Fruit fly (Drosophila melanogaster) whole organism, embryonic: Measurements from ENCODE around the gene CG31974.

Experiments used
- Ada2b ChIP-seq: fragments of 200-800 bp; sonication (Bioruptor generic); IDR thresholded peaks from 2 replicates; pipeline ENCODE4 v1.3.6; 2022; ENCODE audit warnings: missing biosample characterization, missing genetic modification characterization
- Asciz ChIP-seq: fragments of 200-800 bp; sonication (Bioruptor generic); optimal IDR thresholded peaks from 2 replicates; lab custom pipeline; 2017; ENCODE audit warnings: missing biosample characterization, mild to moderate bottlenecking, missing genetic modification characterization, missing genetic modification reagents
- B-H2 ChIP-seq: fragments of 200-800 bp; sonication (Bioruptor generic); optimal IDR thresholded peaks from 2 replicates; lab custom pipeline; 2018; ENCODE audit warnings: missing biosample characterization, mild to moderate bottlenecking, missing genetic modification characterization
- CG11723 ChIP-seq: fragments of 200-800 bp; sonication (Bioruptor generic); optimal IDR thresholded peaks from 2 replicates; lab custom pipeline; 2017; ENCODE audit warnings: missing biosample characterization, mild to moderate bottlenecking, missing genetic modification characterization
- CG12769 ChIP-seq: fragments of 200-800 bp; sonication (Bioruptor generic); optimal IDR thresholded peaks from 2 replicates; lab custom pipeline; 2019; ENCODE audit warnings: missing biosample characterization, mild to moderate bottlenecking, missing genetic modification characterization, moderate library complexity
- CG13287 ChIP-seq: fragments of 200-800 bp; sonication (Bioruptor generic); IDR thresholded peaks from 2 replicates; pipeline ENCODE4 v1.3.6; 2022; ENCODE audit warnings: missing biosample characterization, missing genetic modification characterization; ENCODE audit not compliant: partially characterized antibody
- CG13894 ChIP-seq: fragments of 200-800 bp; sonication (Bioruptor generic); optimal IDR thresholded peaks from 3 replicates; lab custom pipeline; 2018; ENCODE audit warnings: missing biosample characterization, mild to moderate bottlenecking, missing genetic modification characterization, moderate library complexity
- CG17568 ChIP-seq: fragments of 200-800 bp; sonication (Bioruptor generic); optimal IDR thresholded peaks from 2 replicates; lab custom pipeline; 2018; ENCODE audit warnings: missing biosample characterization, mild to moderate bottlenecking, missing genetic modification characterization, moderate library complexity
- CG2199 ChIP-seq: fragments of 200-800 bp; sonication (Bioruptor generic); IDR thresholded peaks from 3 replicates; pipeline ENCODE4 v1.3.6; 2022; ENCODE audit warnings: missing biosample characterization, missing genetic modification characterization
- CG31224 ChIP-seq: fragments of 200-800 bp; sonication (Bioruptor generic); IDR thresholded peaks from 2 replicates; pipeline ENCODE4 v1.3.6; 2022; ENCODE audit warnings: missing biosample characterization, missing genetic modification characterization
- CG33213 ChIP-seq: fragments of 200-800 bp; sonication (Bioruptor generic); optimal IDR thresholded peaks from 3 replicates; lab custom pipeline; 2016; ENCODE audit warnings: missing biosample characterization, missing genetic modification characterization
- CG4328 ChIP-seq: fragments of 200-800 bp; sonication (Bioruptor generic); optimal IDR thresholded peaks from 3 replicates; lab custom pipeline; 2017; ENCODE audit warnings: missing biosample characterization, missing genetic modification reagents, missing genetic modification characterization
- CG4854 ChIP-seq: fragments of 200-800 bp; sonication (Bioruptor generic); optimal IDR thresholded peaks from 2 replicates; lab custom pipeline; 2016; ENCODE audit warnings: missing biosample characterization, missing genetic modification characterization, inconsistent platforms
- CG5245 ChIP-seq: fragments of 200-800 bp; sonication (Bioruptor generic); optimal IDR thresholded peaks from 3 replicates; lab custom pipeline; 2016; ENCODE audit warnings: missing biosample characterization, missing genetic modification characterization
- CG6654 ChIP-seq: fragments of 200-800 bp; sonication (Bioruptor generic); optimal IDR thresholded peaks from 2 replicates; lab custom pipeline; 2017; ENCODE audit warnings: missing biosample characterization, mild to moderate bottlenecking, missing genetic modification characterization
- CG9797 ChIP-seq: fragments of 200-800 bp; sonication (Bioruptor generic); optimal IDR thresholded peaks from 3 replicates; lab custom pipeline; 2018; ENCODE audit warnings: missing biosample characterization, mild to moderate bottlenecking, missing genetic modification characterization
- CG9932 ChIP-seq: fragments of 200-800 bp; sonication (Bioruptor generic); IDR thresholded peaks from 2 replicates; pipeline ENCODE4 v1.3.6; 2022; ENCODE audit warnings: missing biosample characterization, missing genetic modification characterization
- CrebB ChIP-seq: fragments of 200-800 bp; sonication (Bioruptor generic); optimal IDR thresholded peaks from 3 replicates; lab custom pipeline; 2018; ENCODE audit warnings: missing biosample characterization, mild to moderate bottlenecking, missing genetic modification characterization
- D19A ChIP-seq: fragments of 200-800 bp; optimal IDR thresholded peaks from 3 replicates; lab custom pipeline; 2019; ENCODE audit warnings: missing biosample characterization, mild to moderate bottlenecking, missing genetic modification characterization, moderate library complexity
- Hr39 ChIP-seq: fragments of >200 bp; optimal IDR thresholded peaks from 2 replicates; lab custom pipeline; 2017
- Jarid2 ChIP-seq: fragments of 200-800 bp; sonication (Bioruptor generic); optimal IDR thresholded peaks from 3 replicates; lab custom pipeline; 2017; ENCODE audit warnings: mild to moderate bottlenecking, missing biosample characterization, missing genetic modification reagents, missing genetic modification characterization
- MBD-R2 ChIP-seq: fragments of 200-800 bp; sonication (Bioruptor generic); IDR thresholded peaks from 2 replicates; pipeline ENCODE4 v1.3.6; 2022; ENCODE audit warnings: missing biosample characterization, missing genetic modification characterization
- Sox100B ChIP-seq: fragments of 200-800 bp; sonication (Bioruptor generic); optimal IDR thresholded peaks from 3 replicates; lab custom pipeline; 2018; ENCODE audit warnings: missing biosample characterization, mild to moderate bottlenecking, missing genetic modification characterization
- Usf ChIP-seq: fragments of 200-800 bp; sonication (Bioruptor generic); optimal IDR thresholded peaks from 2 replicates; lab custom pipeline; 2017; ENCODE audit warnings: missing genotype, missing biosample characterization, missing genetic modification characterization
- bowl ChIP-seq: fragments of 200-800 bp; sonication (Bioruptor generic); IDR thresholded peaks from 2 replicates; pipeline ENCODE4 v1.3.6; 2022; ENCODE audit warnings: missing biosample characterization, missing genetic modification characterization
- cad ChIP-seq: fragments of >200 bp; optimal IDR thresholded peaks from 2 replicates; lab custom pipeline; 2017; ENCODE audit warnings: missing biosample characterization, missing genetic modification characterization
- dan ChIP-seq: fragments of 200-800 bp; sonication (Bioruptor generic); IDR thresholded peaks from 2 replicates; pipeline ENCODE4 v1.3.6; 2022; ENCODE audit warnings: missing biosample characterization, missing genetic modification characterization
- disco-r ChIP-seq: fragments of 200-800 bp; sonication (Bioruptor generic); optimal IDR thresholded peaks from 2 replicates; lab custom pipeline; 2016; ENCODE audit warnings: missing biosample characterization, missing genetic modification characterization
- en ChIP-seq: fragments of 200-800 bp; sonication (Bioruptor generic); optimal IDR thresholded peaks from 2 replicates; lab custom pipeline; 2016; ENCODE audit warnings: missing biosample characterization, missing genetic modification characterization
- ewg ChIP-seq: fragments of 200-800 bp; sonication (Bioruptor generic); optimal IDR thresholded peaks from 3 replicates; lab custom pipeline; 2017; ENCODE audit warnings: mild to moderate bottlenecking, missing biosample characterization, missing genetic modification reagents, missing genetic modification characterization
- fu2 ChIP-seq: fragments of 200-800 bp; sonication (Bioruptor generic); optimal IDR thresholded peaks from 2 replicates; lab custom pipeline; 2016; ENCODE audit warnings: missing biosample characterization, missing genetic modification characterization
- grn ChIP-seq: fragments of 200-800 bp; sonication (Bioruptor generic); optimal IDR thresholded peaks from 3 replicates; lab custom pipeline; 2017; ENCODE audit warnings: missing biosample characterization, missing genetic modification characterization
- gsb ChIP-seq: fragments of 200-800 bp; sonication (Bioruptor generic); IDR thresholded peaks from 2 replicates; pipeline ENCODE4 v1.3.6; 2022; ENCODE audit warnings: missing biosample characterization, missing genetic modification characterization
- ind ChIP-seq: fragments of 200-800 bp; sonication (Bioruptor generic); optimal IDR thresholded peaks from 3 replicates; lab custom pipeline; 2016; ENCODE audit warnings: missing biosample characterization, missing genetic modification characterization
- lola ChIP-seq, 3 experiments: fragments of >200 bp in 2 of 3; fragments of 200-800 bp in 1 of 3; sonication (Bioruptor generic) in 1 of 3; optimal IDR thresholded peaks; 2 replicates each; lab custom pipeline; 2017 to 2019; ENCODE audit warnings: missing biosample characterization in 3 of 3, missing genetic modification characterization in 3 of 3, mild to moderate bottlenecking in 1 of 3, moderate library complexity in 1 of 3
- lov ChIP-seq, 2 experiments: fragments of 200-800 bp in 1 of 2; fragments of >200 bp in 1 of 2; sonication (Bioruptor generic) in 1 of 2; IDR thresholded peaks in 1 of 2; optimal IDR thresholded peaks in 1 of 2; 2 replicates in 1 of 2; 3 replicates in 1 of 2; pipeline versions ENCODE4 v1.3.6 to Lab custom; 2017 to 2022; ENCODE audit warnings: missing biosample characterization in 1 of 2, missing genetic modification characterization in 1 of 2
- mld ChIP-seq: fragments of 200-800 bp; sonication (Bioruptor generic); IDR thresholded peaks from 3 replicates; pipeline ENCODE4 v1.3.6; 2022; ENCODE audit warnings: missing biosample characterization, missing genetic modification characterization; ENCODE audit not compliant: partially characterized antibody
- odd ChIP-seq: fragments of 200-800 bp; sonication (Bioruptor generic); optimal IDR thresholded peaks from 2 replicates; lab custom pipeline; 2017; ENCODE audit warnings: missing biosample characterization, mild to moderate bottlenecking, missing genetic modification characterization
- org-1 ChIP-seq: fragments of 200-800 bp; sonication (Bioruptor generic); optimal IDR thresholded peaks from 2 replicates; lab custom pipeline; 2017; ENCODE audit warnings: missing biosample characterization, missing genetic modification characterization
- pb ChIP-seq: fragments of 200-800 bp; sonication (Bioruptor generic); optimal IDR thresholded peaks from 3 replicates; lab custom pipeline; 2016; ENCODE audit warnings: missing biosample characterization, missing genetic modification characterization
- psq ChIP-seq: fragments of 200-800 bp; sonication (Bioruptor generic); optimal IDR thresholded peaks from 2 replicates; lab custom pipeline; 2017; ENCODE audit warnings: missing biosample characterization, missing genetic modification characterization
- sc ChIP-seq, 3 experiments: fragments of >200 bp in 2 of 3; fragments of 200-800 bp in 1 of 3; sonication (Bioruptor generic) in 1 of 3; optimal IDR thresholded peaks; 2 replicates in 2 of 3; 3 replicates in 1 of 3; lab custom pipeline; 2017; ENCODE audit warnings: mild to moderate bottlenecking in 1 of 3, missing biosample characterization in 1 of 3, missing genetic modification characterization in 1 of 3, missing genetic modification reagents in 1 of 3
- sens ChIP-seq: fragments of 200-800 bp; sonication (Bioruptor generic); peaks from one replicate; lab custom pipeline; 2016; ENCODE audit warnings: missing biosample characterization, missing genetic modification characterization
- shn ChIP-seq: fragments of 200-800 bp; sonication (Bioruptor generic); optimal IDR thresholded peaks from 3 replicates; lab custom pipeline; 2016; ENCODE audit warnings: missing biosample characterization, missing genetic modification characterization
- trh ChIP-seq: fragments of 200-800 bp; sonication (Bioruptor generic); optimal IDR thresholded peaks from 2 replicates; lab custom pipeline; 2016; ENCODE audit warnings: missing biosample characterization, missing genetic modification characterization
- unc-4 ChIP-seq: fragments of 200-800 bp; sonication (Bioruptor generic); IDR thresholded peaks from 2 replicates; pipeline ENCODE4 v1.3.6; 2022; ENCODE audit warnings: missing biosample characterization, missing genetic modification characterization; ENCODE audit not compliant: partially characterized antibody
- vfl ChIP-seq: fragments of 200-800 bp; sonication (Bioruptor generic); optimal IDR thresholded peaks from 2 replicates; lab custom pipeline; 2016; ENCODE audit warnings: missing biosample characterization, missing genetic modification characterization
- zf30C ChIP-seq: fragments of 200-800 bp; sonication (Bioruptor generic); optimal IDR thresholded peaks from 3 replicates; lab custom pipeline; 2018; ENCODE audit warnings: missing biosample characterization, mild to moderate bottlenecking, missing genetic modification characterization

CG31974 gene

DNA sequence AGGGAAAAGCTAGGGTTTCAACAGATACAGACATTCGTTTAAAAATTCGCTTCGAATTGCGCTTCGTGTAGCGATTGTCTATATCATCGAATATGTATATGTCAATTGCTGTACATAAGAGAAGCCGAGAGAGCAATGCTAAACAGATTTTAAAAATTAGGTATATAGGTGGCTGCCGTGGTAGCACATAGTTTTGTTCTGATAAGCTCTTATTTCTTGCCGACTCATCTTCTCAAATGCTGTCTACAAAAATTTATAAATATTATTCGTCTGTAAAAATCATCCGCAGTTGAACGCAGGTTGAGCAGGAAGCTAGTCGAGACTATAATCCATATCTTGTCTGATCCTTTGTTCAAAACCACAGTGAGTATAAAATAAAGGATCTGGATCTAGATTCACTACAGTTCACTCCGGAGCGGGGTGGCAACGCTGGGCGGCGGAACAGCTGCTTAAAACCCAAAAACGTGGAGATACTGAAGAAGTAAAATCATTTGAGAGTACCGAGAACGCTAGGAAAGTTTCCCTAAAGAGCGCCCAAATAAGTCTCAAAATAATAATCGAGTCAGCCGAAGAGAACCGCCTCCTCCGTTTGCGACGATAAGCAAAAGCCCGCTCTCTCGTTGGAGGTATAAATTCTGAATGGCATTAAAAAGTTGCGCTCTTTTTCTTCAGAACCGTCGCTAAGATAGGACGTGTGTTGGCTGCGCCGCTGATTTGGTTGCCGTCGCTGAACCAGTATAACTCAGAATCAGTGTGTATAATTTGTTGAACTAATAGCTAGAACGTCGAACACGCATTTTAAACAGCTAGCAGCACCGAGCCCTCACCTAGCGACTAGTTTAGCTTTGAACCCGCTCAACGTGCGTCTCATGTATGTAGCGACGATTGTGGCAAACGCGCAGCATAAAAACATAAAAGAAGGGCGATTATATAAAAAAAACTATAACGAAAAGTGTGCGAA lies 35.1 kb downstream of the CG31974 start (continued):
- peak; percentile 42 for TF ChIP-seq CG17568 (GFP tag; lab: Kevin White, UChicago)
- TF ChIP-seq CG13894 (tag; lab: Kevin White, UChicago), result peak; percentile 80
- TF ChIP-seq CG31224, result no peak
- no peak for TF ChIP-seq lola (GFP tag; optimal IDR thresholded peaks at IDR 0.05; lab: Kevin White, UChicago)
- TF ChIP-seq psq (GFP tag; lab: Kevin White, UChicago), result no peak
- TF ChIP-seq CG12769 (tag; lab: Kevin White, UChicago), result peak; percentile 43
- no peak for TF ChIP-seq Asciz (GFP tag; lab: Kevin White, UChicago)
- TF ChIP-seq Ada2b, result no peak
- peak; percentile 4 for TF ChIP-seq sens (GFP tag; lab: Kevin White, UChicago)
- TF ChIP-seq D19A, result no peak
- TF ChIP-seq CG9932, result 0 out of 2 replicates have a peak, but pooled peaks have one; percentile 29
- TF ChIP-seq MBD-R2 (GFP tag; lab: Robert Waterston, UW), result no peak; the same call in 1 of the 2 replicates
- no peak for TF ChIP-seq trh
- TF ChIP-seq disco-r (GFP tag; lab: Kevin White, UChicago), result no peak
- TF ChIP-seq CG13287 (GFP tag; lab: Robert Waterston, UW), result peak; percentile 52
- TF ChIP-seq gsb, result no peak
- TF ChIP-seq pb (GFP tag; lab: Kevin White, UChicago), result no peak
- TF ChIP-seq lov (optimal IDR thresholded peaks at IDR 0.05; lab: Kevin White, UChicago), result no peak
- TF ChIP-seq lov (GFP tag; IDR thresholded peaks at IDR 0.05; lab: Robert Waterston, UW), result no peak
- TF ChIP-seq Jarid2, result peak; percentile 0
- no peak for TF ChIP-seq mld (GFP tag; lab: Robert Waterston, UW)
- TF ChIP-seq cad (GFP tag; lab: Kevin White, UChicago), result no peak
- no peak for TF ChIP-seq CG11723 (GFP tag; lab: Kevin White, UChicago)
- TF ChIP-seq grn (GFP tag; lab: Kevin White, UChicago), result no peak
- no peak for TF ChIP-seq bowl (GFP tag; lab: Robert Waterston, UW)
- peak; percentile 25 for TF ChIP-seq CrebB
- no peak for TF ChIP-seq CG5245 (GFP tag; lab: Kevin White, UChicago)
- TF ChIP-seq Sox100B (GFP tag; lab: Kevin White, UChicago), result no peak
- no peak for TF ChIP-seq ewg
- no peak for TF ChIP-seq vfl (GFP tag; lab: Kevin White, UChicago)
- no peak for TF ChIP-seq CG2199
- TF ChIP-seq CG6654 (GFP tag; lab: Kevin White, UChicago), result no peak
- no peak for TF ChIP-seq Usf (GFP tag; lab: Kevin White, UChicago)
- peak; percentile 38 for TF ChIP-seq CG9797 (GFP tag; lab: Kevin White, UChicago)
- no peak for TF ChIP-seq org-1 (GFP tag; lab: Kevin White, UChicago)
- TF ChIP-seq B-H2 (GFP tag; lab: Kevin White, UChicago), result peak; percentile 29
- no peak for TF ChIP-seq CG4854 (GFP tag; lab: Kevin White, UChicago)
- no peak for TF ChIP-seq dan (GFP tag; lab: Robert Waterston, UW)
- TF ChIP-seq zf30C (GFP tag; lab: Kevin White, UChicago), result no peak
- no peak for TF ChIP-seq CG33213 (GFP tag; lab: Kevin White, UChicago)
- no peak for TF ChIP-seq shn (GFP tag; lab: Kevin White, UChicago)
- TF ChIP-seq odd, result no peak
- TF ChIP-seq Hr39 (lab: Kevin White, UChicago), result no peak
- TF ChIP-seq sc (optimal IDR thresholded peaks at IDR 0.05; lab: Kevin White, UChicago), result no peak
- no peak for TF ChIP-seq sc (GFP tag; optimal IDR thresholded peaks at IDR 0.05; lab: Kevin White, UChicago)
- no peak for TF ChIP-seq ind (GFP tag; lab: Kevin White, UChicago)
- TF ChIP-seq unc-4 (GFP tag; lab: Robert Waterston, UW), result peak; percentile 52
- no peak for TF ChIP-seq CG4328
- no peak for TF ChIP-seq fu2 (GFP tag; lab: Kevin White, UChicago)
- peak; percentile 32 for TF ChIP-seq en (GFP tag; lab: Kevin White, UChicago)
